Fruit fly (Drosophila melanogaster) whole organism, embryonic: ENCODE results near the gene CG5835.

Experiments used
- Ada2b ChIP-seq: fragments of 200-800 bp; sonication (Bioruptor generic); IDR thresholded peaks from 2 replicates; pipeline ENCODE4 v1.3.6; 2022; ENCODE audit warnings: missing biosample characterization, missing genetic modification characterization
- CG17328 ChIP-seq: fragments of 200-800 bp; sonication (Bioruptor generic); IDR thresholded peaks from 2 replicates; pipeline ENCODE4 v1.3.6; 2022; ENCODE audit warnings: missing biosample characterization, missing genetic modification characterization
- CG43689 ChIP-seq: fragments of 200-800 bp; sonication (Bioruptor generic); IDR thresholded peaks from 2 replicates; pipeline ENCODE4 v1.3.6; 2022; ENCODE audit warnings: missing biosample characterization, missing genetic modification characterization
- CG4854 ChIP-seq: fragments of 200-800 bp; sonication (Bioruptor generic); optimal IDR thresholded peaks from 2 replicates; lab custom pipeline; 2016; ENCODE audit warnings: missing biosample characterization, missing genetic modification characterization, inconsistent platforms
- CG6813 ChIP-seq: fragments of 200-800 bp; sonication (Bioruptor generic); optimal IDR thresholded peaks from 2 replicates; lab custom pipeline; 2017; ENCODE audit warnings: missing biosample characterization, missing genetic modification characterization, mild to moderate bottlenecking, moderate library complexity, missing genetic modification reagents
- bbx ChIP-seq: fragments of 200-800 bp; sonication (Bioruptor generic); IDR thresholded peaks from 2 replicates; pipeline ENCODE4 v1.3.6; 2022; ENCODE audit warnings: missing biosample characterization, missing genetic modification characterization; ENCODE audit not compliant: partially characterized antibody
- gt ChIP-seq: fragments of 200-800 bp; sonication (Bioruptor generic); IDR thresholded peaks from 2 replicates; pipeline ENCODE4 v1.3.6; 2022; ENCODE audit warnings: missing biosample characterization, missing genetic modification characterization
- hkb ChIP-seq, 2 experiments: fragments of 200-800 bp in 1 of 2; fragments of >200 bp in 1 of 2; sonication (Bioruptor generic) in 1 of 2; IDR thresholded peaks in 1 of 2; optimal IDR thresholded peaks in 1 of 2; 2 replicates each; pipeline versions ENCODE4 v1.3.6 to Lab custom; 2017 to 2022; ENCODE audit warnings: missing biosample characterization in 1 of 2, missing genetic modification characterization in 1 of 2
- ind ChIP-seq: fragments of 200-800 bp; sonication (Bioruptor generic); optimal IDR thresholded peaks from 3 replicates; lab custom pipeline; 2016; ENCODE audit warnings: missing biosample characterization, missing genetic modification characterization
- lov ChIP-seq, 2 experiments: fragments of 200-800 bp in 1 of 2; fragments of >200 bp in 1 of 2; sonication (Bioruptor generic) in 1 of 2; IDR thresholded peaks in 1 of 2; optimal IDR thresholded peaks in 1 of 2; 2 replicates in 1 of 2; 3 replicates in 1 of 2; pipeline versions ENCODE4 v1.3.6 to Lab custom; 2017 to 2022; ENCODE audit warnings: missing biosample characterization in 1 of 2, missing genetic modification characterization in 1 of 2
- pfk ChIP-seq: fragments of 200-800 bp; sonication (Bioruptor generic); optimal IDR thresholded peaks from 2 replicates; lab custom pipeline; 2018; ENCODE audit warnings: missing biosample characterization, mild to moderate bottlenecking, missing genetic modification characterization, moderate library complexity
- vvl ChIP-seq: fragments of 200-800 bp; sonication (Bioruptor generic); IDR thresholded peaks from 2 replicates; pipeline ENCODE4 v1.3.6; 2022; ENCODE audit warnings: missing biosample characterization, missing genetic modification characterization

- TF ChIP-seq bbx (GFP tag; lab: Robert Waterston, UW) (no peak), Ada2b (GFP tag; lab: Robert Waterston, UW) (no peak), hkb (optimal IDR thresholded peaks at IDR 0.05; lab: Kevin White, UChicago) (no peak), hkb (GFP tag; IDR thresholded peaks at IDR 0.05; lab: Robert Waterston, UW) (no peak), pfk (GFP tag; lab: Kevin White, UChicago) (no peak), CG43689 (GFP tag; lab: Robert Waterston, UW) (no peak), gt (no peak), vvl (GFP tag; lab: Robert Waterston, UW) (no peak), CG6813 (no peak), CG4854 (GFP tag; lab: Kevin White, UChicago) (no peak), CG17328 (GFP tag; lab: Robert Waterston, UW) (no peak), lov (optimal IDR thresholded peaks at IDR 0.05; lab: Kevin White, UChicago) (no peak), lov (GFP tag; IDR thresholded peaks at IDR 0.05; lab: Robert Waterston, UW) (no peak), ind (GFP tag; lab: Kevin White, UChicago) (no peak)
Measured at dm6 chr3R:19100098-19100497, 53.4 kb downstream of the CG5835 start.
